Worm (Caenorhabditis elegans) whole organism, midembryonic: ENCODE results near the gene gsto-2.

ENCODE experiments used
- flt-1 ChIP-seq: fragments of 200-800 bp; sonication (Bioruptor generic); IDR thresholded peaks from 2 replicates; pipeline ENCODE4 v1.3.6; 2022; ENCODE audit warnings: missing genetic modification characterization, missing compliant biosample characterization
- klf-2 ChIP-seq: fragments of 200-800 bp; sonication (Bioruptor generic); conservative IDR thresholded peaks from 2 replicates; pipeline ENCODE4 v1.3.6; 2022; ENCODE audit warnings: missing genetic modification reagents, missing genetic modification characterization, missing compliant biosample characterization
- ztf-29 ChIP-seq: fragments of 200-800 bp; sonication (Bioruptor generic); IDR thresholded peaks from 2 replicates; pipeline ENCODE4 v1.3.6; 2022; ENCODE audit warnings: missing genetic modification reagents, missing genetic modification characterization, missing compliant biosample characterization

- TF ChIP-seq flt-1 (GFP tag; lab: Robert Waterston, UW) (no peak), ztf-29 (GFP tag; lab: Robert Waterston, UW) (no peak), klf-2 (no peak)
These were observed 42.2 kb upstream of the gsto-2 start for ce11 chrIII:8512279-8512942.
